Worm (Caenorhabditis elegans): ENCODE results near the gene col-73.
"Not testable (repeated sequence)": the region's sequence is repeated elsewhere in the genome, so short reads cannot be mapped to it uniquely, and the experiment has no call there.

col-73 gene

ce11 chrII:4888527-4889487 is 15.9 kb upstream of the col-73 start, which contains the start of gene pgm-1:
pgm-1 (plus strand) TSS chrII:4889437.
- TF ChIP-seq unc-62 (GFP tag; optimal IDR thresholded peaks at IDR 0.05) = no peak

- no peak for TF ChIP-seq unc-62 (GFP tag; optimal IDR thresholded peaks at IDR 0.05)
Measured at ce11 chrII:4885976-4886375, 13.0 kb upstream of the col-73 start, which contains the start of gene R05F9.7. R05F9.7 (plus strand) TSS chrII:4886276.

ce11 chrII:4884403-4884802 is 11.5 kb upstream of the col-73 start:
- TF ChIP-seq unc-62 (GFP tag; optimal IDR thresholded peaks at IDR 0.05) = no peak

DNA sequence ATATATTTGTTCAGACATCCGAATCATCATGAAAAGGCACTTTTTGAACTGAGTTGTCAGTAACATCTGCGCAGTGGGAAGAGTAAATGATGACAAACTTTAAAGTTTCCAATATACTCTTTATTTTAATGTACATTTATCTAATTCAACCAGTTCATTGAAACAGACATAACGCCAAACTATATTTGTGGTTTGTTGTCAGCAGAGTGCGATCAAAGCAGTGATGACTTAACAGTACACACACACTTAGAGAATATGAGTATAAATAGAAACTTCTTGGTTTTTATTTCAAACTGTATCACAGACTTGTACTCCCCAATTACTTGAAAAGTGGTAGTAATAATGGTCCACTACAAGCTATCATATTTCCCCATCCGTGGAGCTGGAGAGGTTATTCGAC is 10.5 kb upstream of the col-73 start, which contains the start of gene gst-8:
TSS of gene gst-8 (plus strand) at position 301 of the 400 bp plus-strand sequence.
- no peak for TF ChIP-seq unc-62 (GFP tag; optimal IDR thresholded peaks at IDR 0.05)

DNA sequence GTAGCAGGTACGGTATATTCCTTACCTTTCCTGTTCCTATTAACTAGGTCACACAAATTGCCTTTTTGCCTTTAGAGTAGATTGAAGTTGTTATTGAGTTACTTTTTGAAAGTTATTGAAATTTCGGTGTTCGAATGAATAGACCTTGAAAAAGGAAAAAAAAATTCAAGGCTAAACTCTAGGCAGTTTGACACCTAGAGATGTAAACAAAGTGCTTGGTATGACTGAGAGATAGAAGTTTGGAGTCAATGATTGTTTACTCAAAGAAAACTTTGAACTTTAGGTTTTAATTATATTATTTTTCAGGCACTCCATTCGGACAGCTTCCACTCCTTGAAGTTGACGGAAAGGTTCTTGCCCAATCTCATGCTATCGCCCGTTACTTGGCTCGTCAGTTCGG is 9.6 kb upstream of the col-73 start:
- no peak for TF ChIP-seq unc-62 (GFP tag; optimal IDR thresholded peaks at IDR 0.05)

DNA sequence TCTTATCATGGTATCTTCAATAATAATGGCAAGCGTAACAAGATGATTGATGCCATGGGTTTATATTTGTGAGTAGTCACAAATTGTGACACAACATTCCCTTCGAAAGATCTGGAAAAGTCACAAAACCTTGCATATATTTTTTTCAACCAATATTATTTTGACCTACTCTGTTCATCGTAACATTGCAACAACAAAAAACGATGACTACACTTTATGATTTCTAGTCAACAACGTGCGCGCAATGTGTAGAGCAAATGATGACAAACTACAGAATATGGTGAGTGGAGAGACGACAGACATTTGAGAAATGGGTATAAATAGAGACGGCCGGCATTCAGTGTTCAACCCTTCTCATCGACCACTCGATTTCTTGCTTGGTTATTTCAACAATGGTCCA is 8.8 kb upstream of the col-73 start, which contains the start of gene gst-7:
TSS of gene gst-7 (plus strand) at position 336 of the 400 bp plus-strand sequence.
- TF ChIP-seq unc-62 (GFP tag; optimal IDR thresholded peaks at IDR 0.05) = no peak

- no peak for TF ChIP-seq unc-62 (GFP tag; optimal IDR thresholded peaks at IDR 0.05)
Measured at ce11 chrII:4879629-4880028, 6.7 kb upstream of the col-73 start, which contains the start of gene gst-6. gst-6 (plus strand) TSS chrII:4879891.

ce11 chrII:4876091-4876490 is 3.2 kb upstream of the col-73 start, which contains the start of gene F11G11.13:
F11G11.13 (minus strand) TSS chrII:4876179.
- no peak for TF ChIP-seq unc-62 (GFP tag; optimal IDR thresholded peaks at IDR 0.05)

DNA sequence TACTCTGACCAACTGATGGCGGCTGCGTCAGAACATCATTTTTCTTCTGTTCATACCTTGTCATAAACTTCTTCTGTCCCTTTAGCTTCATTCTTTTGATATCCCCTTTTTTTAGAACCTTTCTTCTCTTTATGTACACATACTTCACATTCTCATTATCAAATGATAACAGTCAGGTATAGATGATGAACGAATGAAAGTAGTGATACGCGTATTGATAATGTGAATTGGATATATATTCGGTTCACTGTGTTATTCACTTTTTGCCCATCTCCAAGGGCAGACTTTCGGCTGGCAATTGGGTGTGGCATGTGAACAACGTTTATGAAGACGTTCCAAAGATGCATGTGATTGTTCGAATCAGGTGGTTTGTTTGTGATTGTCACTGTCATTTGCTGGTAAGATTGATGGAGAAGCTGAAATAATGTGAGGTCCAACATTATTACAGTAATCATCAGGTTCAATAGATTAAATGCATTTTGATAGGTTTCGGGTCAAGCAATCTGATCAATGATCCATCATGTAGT is 1.5 kb upstream of the col-73 start, which contains the start of gene F11G11.15:
TSS of gene F11G11.15 (plus strand) at position 511 of the 527 bp plus-strand sequence.
- TF ChIP-seq unc-62 (GFP tag; optimal IDR thresholded peaks at IDR 0.05) = no peak

DNA sequence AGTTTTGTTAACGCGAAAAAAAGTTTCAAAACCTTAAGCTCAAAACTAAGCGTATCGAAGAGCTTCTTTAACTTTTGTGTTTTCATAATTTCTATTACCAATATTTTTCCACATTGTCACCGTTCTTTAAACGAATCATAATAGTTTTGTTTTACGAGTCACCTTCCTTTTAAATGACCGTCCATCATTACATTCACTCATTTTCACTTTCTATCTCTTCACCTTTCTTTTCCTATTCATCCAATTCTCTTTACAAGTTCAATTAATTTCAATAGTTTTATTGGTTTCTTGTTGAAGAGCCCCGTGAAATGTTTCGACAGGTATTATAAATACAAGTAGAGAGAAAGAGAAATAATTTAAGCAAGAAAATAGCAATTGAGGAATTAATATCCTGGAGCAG is 1.1 kb downstream of the col-73 start:
- TF ChIP-seq unc-62 (GFP tag; optimal IDR thresholded peaks at IDR 0.05) = no peak

DNA sequence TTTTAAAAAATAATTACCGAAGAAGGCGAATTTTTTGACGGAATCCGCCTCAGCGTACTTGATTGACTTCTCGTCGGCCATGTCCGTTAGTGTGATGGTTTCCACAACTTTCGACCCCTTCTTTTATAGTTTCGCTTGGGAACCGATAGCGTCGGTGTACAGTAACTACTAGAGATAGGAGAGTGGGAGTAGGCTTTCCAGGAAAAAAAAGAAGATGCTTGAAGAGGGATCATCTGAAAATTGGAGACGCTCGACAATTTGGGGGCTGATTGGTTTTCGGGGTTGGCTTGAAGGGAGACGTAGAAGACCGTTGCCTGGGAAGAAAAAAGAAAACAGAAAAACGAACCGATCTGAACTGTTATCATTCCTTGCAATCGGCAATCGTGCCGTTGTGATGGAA is 2.2 kb downstream of the col-73 start, which contains the start of gene col-20:
TSS of gene col-20 (minus strand) at position 101 of the 400 bp plus-strand sequence.
- TF ChIP-seq unc-62 (GFP tag; optimal IDR thresholded peaks at IDR 0.05) = no peak

ce11 chrII:4869793-4870343 is 3.1 kb downstream of the col-73 start:
- TF ChIP-seq unc-62 (GFP tag; optimal IDR thresholded peaks at IDR 0.05) = no peak

DNA sequence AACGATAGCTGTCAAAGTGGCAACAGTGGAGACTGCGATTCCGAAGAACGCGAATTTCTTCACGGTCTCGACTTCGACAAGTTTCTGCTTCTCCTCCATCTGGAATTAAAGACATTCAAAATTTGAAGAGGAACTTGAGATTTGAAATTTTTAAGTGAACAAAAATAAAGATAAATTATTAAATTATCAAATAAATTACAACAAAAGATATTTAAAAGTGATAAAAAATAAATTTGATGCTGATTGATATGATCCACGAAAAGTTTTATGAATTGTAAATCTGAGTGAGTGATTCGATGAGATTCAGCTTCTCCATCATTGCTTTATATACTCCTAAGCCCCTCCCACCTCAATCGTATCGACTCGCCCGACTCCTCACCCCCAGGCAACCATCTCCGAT is 5.5 kb downstream of the col-73 start, which contains the start of gene col-17:
TSS of gene col-17 (minus strand) at position 101 of the 400 bp plus-strand sequence.
- TF ChIP-seq unc-62 (GFP tag; optimal IDR thresholded peaks at IDR 0.05) = no peak

ce11 chrII:4866045-4866444 is 6.9 kb downstream of the col-73 start:
- no peak for TF ChIP-seq unc-62 (GFP tag; optimal IDR thresholded peaks at IDR 0.05)

ce11 chrII:4863357-4863756 is 9.6 kb downstream of the col-73 start, which contains the start of the genes mpst-4 and F11G11.14:
mpst-4 (minus strand) TSS chrII:4863457.
F11G11.14 (plus strand) TSS chrII:4863681.
- no peak for TF ChIP-seq unc-62 (GFP tag; optimal IDR thresholded peaks at IDR 0.05)

DNA sequence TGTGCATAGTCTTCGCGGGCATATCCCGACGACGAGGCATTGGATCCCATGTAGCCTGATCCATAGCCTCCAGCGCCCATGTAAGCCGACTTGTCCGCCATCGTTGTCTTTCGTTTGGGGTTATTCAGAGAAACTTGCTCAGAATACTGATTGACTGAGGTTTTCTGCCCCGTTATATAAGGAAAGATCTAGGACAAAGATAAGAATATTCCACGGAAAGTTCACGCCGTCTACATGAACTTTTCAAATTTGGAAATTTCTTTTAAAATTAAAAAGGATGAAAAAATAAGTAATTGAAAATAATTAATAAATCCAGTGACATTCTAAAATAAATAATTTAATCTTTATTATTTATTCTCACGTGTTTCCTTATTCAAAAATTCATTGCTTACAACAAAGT is 12.7 kb downstream of the col-73 start, which contains the start of the genes nspd-5 and F11G11.4:
TSS of gene nspd-5 (minus strand) at position 101 of the 400 bp plus-strand sequence.
TSS of gene F11G11.4 (plus strand) at position 335 of the 400 bp plus-strand sequence.
- not testable (repeated sequence) for TF ChIP-seq unc-62 (GFP tag; optimal IDR thresholded peaks at IDR 0.05)
